Worm (Caenorhabditis elegans) whole organism, midembryonic: ENCODE data around the gene col-43.

ENCODE experiments used
- klf-2 ChIP-seq: fragments of 200-800 bp; sonication (Bioruptor generic); conservative IDR thresholded peaks from 2 replicates; pipeline ENCODE4 v1.3.6; 2022; ENCODE audit warnings: missing genetic modification reagents, missing genetic modification characterization, missing compliant biosample characterization
- ztf-29 ChIP-seq: fragments of 200-800 bp; sonication (Bioruptor generic); IDR thresholded peaks from 2 replicates; pipeline ENCODE4 v1.3.6; 2022; ENCODE audit warnings: missing genetic modification reagents, missing genetic modification characterization, missing compliant biosample characterization

- no peak for TF ChIP-seq klf-2 (GFP tag; lab: Robert Waterston, UW)
- no peak for TF ChIP-seq ztf-29 (GFP tag; lab: Robert Waterston, UW)
Observed at ce11 chrV:8039085-8039525, 11.6 kb downstream of the col-43 start.
